Worm (Caenorhabditis elegans): ENCODE data around the gene F09E10.5.
A peak's percentile ranks its signal among the peaks of the same experiment; 100 is the strongest.

Gene F09E10.5

DNA sequence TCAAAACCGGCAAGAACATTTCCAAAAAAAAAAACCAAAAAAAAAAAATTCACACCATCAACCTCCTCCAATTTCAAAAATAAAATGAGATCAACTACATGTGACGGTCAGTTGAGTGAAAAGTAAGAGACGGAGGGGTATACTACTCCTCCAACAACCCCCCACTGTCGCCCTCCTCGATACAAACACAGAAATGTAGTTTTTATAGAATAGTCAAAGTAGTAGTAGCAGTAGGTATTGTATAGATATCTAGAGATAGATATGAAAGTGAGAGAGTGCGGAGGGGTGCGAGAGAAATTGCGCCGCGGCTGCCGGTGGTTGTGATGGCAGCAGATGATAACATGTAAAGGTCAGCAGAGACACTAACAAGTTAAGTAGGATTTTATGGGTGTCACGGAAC, 33.2 kb upstream of the F09E10.5 start:
- no peak for TF ChIP-seq mab-5 (tag; optimal IDR thresholded peaks at IDR 0.05)
- peak; percentile 51 for TF ChIP-seq nhr-129 (tag; optimal IDR thresholded peaks at IDR 0.05)
- no peak for TF ChIP-seq ztf-1 (GFP tag; conservative IDR thresholded peaks at IDR 0.05)
- peak; percentile 35 for TF ChIP-seq fos-1 (tag; optimal IDR thresholded peaks at IDR 0.05)
- TF ChIP-seq alr-1 (tag; optimal IDR thresholded peaks at IDR 0.05): no peak
- peak; percentile 57 for TF ChIP-seq crh-2 (tag; optimal IDR thresholded peaks at IDR 0.05)
- peak; percentile 7 for TF ChIP-seq lin-13 (GFP tag; optimal IDR thresholded peaks at IDR 0.05)
- TF ChIP-seq ama-1 (optimal IDR thresholded peaks at IDR 0.05): no peak
- no peak for TF ChIP-seq elt-1 (tag; optimal IDR thresholded peaks at IDR 0.05)
- TF ChIP-seq blmp-1 (tag; optimal IDR thresholded peaks at IDR 0.05; ENCODE audit: insufficient read depth): peak; percentile 30
- TF ChIP-seq ztf-11 (tag; optimal IDR thresholded peaks at IDR 0.05): no peak
- TF ChIP-seq R02D3.7 (tag; optimal IDR thresholded peaks at IDR 0.05): no peak
- TF ChIP-seq ceh-16 (tag; optimal IDR thresholded peaks at IDR 0.05): peak; percentile 48
- TF ChIP-seq lin-11 (tag; optimal IDR thresholded peaks at IDR 0.05): no peak
- TF ChIP-seq unc-62 (GFP tag; optimal IDR thresholded peaks at IDR 0.05): no peak
- TF ChIP-seq nhr-6 (tag; optimal IDR thresholded peaks at IDR 0.05): no peak
- peak; percentile 83 for TF ChIP-seq nhr-25 (tag; optimal IDR thresholded peaks at IDR 0.05)
- no peak for TF ChIP-seq skn-1 (tag; optimal IDR thresholded peaks at IDR 0.05)
- TF ChIP-seq sem-4 (tag; optimal IDR thresholded peaks at IDR 0.05): peak; percentile 31
- TF ChIP-seq sma-3 (GFP tag; optimal IDR thresholded peaks at IDR 0.05): peak; percentile 53
- TF ChIP-seq sma-9 (GFP tag; optimal IDR thresholded peaks at IDR 0.05): peak; percentile 69
- TF ChIP-seq sma-9 (tag; optimal IDR thresholded peaks at IDR 0.05): no peak
- TF ChIP-seq ztf-4 (tag; optimal IDR thresholded peaks at IDR 0.05): no peak
- TF ChIP-seq C34F6.9 (tag; optimal IDR thresholded peaks at IDR 0.05): peak; percentile 21
- peak; percentile 47 for TF ChIP-seq F13H6.1 (tag; optimal IDR thresholded peaks at IDR 0.05)
- no peak for TF ChIP-seq nhr-237 (tag; optimal IDR thresholded peaks at IDR 0.05)

DNA sequence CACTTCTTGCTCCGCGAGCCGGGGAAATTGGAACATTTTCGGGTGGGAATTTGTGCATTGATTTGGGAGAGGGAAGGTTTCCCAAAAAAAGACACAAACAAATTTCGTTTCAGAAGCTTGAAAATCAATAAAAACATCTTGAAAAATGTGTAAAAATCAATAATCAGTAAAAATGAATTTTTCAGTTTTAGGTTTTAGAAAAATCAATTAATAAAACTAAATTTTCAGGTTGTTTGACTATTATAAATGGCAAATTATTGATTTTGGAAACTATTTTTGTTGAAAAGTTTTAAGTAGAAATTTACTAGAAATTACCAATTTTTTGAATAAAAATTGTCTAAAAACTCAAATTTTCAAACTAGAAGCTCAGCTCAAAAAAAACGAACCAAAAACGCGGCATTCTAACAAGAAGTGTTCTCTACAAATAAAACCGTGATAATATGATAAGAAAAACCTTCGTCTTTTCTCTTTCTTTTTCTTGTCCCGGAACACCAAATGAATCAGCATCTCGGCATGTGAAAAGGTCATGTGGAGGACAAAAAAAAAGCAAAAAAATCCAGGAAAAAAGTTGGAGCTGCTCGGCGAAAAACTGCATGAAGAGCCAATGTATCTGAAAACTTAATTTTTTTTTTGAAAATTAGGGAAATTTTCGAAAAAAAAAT, 31.5 kb upstream of the F09E10.5 start:
- TF ChIP-seq sem-4 (tag; optimal IDR thresholded peaks at IDR 0.05) (no peak), nhr-23 (tag; optimal IDR thresholded peaks at IDR 0.05) (no peak), unc-39 (tag; optimal IDR thresholded peaks at IDR 0.05) (no peak), fos-1 (tag; optimal IDR thresholded peaks at IDR 0.05) (peak; percentile 67), lin-13 (GFP tag; optimal IDR thresholded peaks at IDR 0.05) (no peak), lin-11 (tag; optimal IDR thresholded peaks at IDR 0.05) (no peak)

DNA sequence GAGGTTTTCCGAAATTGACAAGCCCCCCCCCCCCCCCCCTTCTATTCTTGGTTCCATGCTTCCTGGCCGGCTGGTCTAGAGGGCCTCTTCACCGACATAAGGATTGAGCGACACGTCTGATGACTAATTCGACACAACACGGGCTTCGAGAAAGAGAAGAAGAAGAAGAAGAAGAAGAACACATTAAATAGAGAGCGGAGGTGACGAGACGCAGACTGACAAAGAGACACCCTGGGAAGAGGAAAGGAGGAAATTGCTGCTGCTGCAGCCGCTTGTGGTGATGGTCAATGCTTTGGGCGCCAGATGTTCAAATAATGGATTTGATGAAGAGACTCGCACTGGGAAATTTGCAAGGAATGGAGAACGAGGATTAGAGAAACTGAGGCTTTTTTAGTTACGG, 30.4 kb upstream of the F09E10.5 start:
- TF ChIP-seq F13H6.1 (tag; optimal IDR thresholded peaks at IDR 0.05) (peak; percentile 70), lsy-2 (tag; optimal IDR thresholded peaks at IDR 0.05) (peak; percentile 14 to 56), alr-1 (tag; optimal IDR thresholded peaks at IDR 0.05) (no peak), mab-5 (tag; optimal IDR thresholded peaks at IDR 0.05) (peak; percentile 22), unc-55 (GFP tag; optimal IDR thresholded peaks at IDR 0.05) (peak; percentile 66), snpc-4 (tag; optimal IDR thresholded peaks at IDR 0.05) (peak; percentile 41), egl-27 (tag; optimal IDR thresholded peaks at IDR 0.05) (peak; percentile 29), ama-1 (optimal IDR thresholded peaks at IDR 0.05) (no peak), nhr-129 (tag; optimal IDR thresholded peaks at IDR 0.05) (peak; percentile 55), C34F6.9 (tag; optimal IDR thresholded peaks at IDR 0.05) (peak; percentile 63), nhr-237 (tag; optimal IDR thresholded peaks at IDR 0.05) (no peak), blmp-1 (tag; optimal IDR thresholded peaks at IDR 0.05; ENCODE audit: insufficient read depth) (no peak), sem-4 (tag; optimal IDR thresholded peaks at IDR 0.05) (peak; percentile 68), crh-2 (tag; optimal IDR thresholded peaks at IDR 0.05) (peak; percentile 51), mdl-1 (tag; optimal IDR thresholded peaks at IDR 0.05) (peak in 1 of 2 experiments; percentile 31), sma-9 (GFP tag; optimal IDR thresholded peaks at IDR 0.05) (peak; percentile 75), sma-9 (tag; optimal IDR thresholded peaks at IDR 0.05) (no peak), ceh-16 (tag; optimal IDR thresholded peaks at IDR 0.05) (no peak), nhr-25 (tag; optimal IDR thresholded peaks at IDR 0.05) (peak; percentile 40), fos-1 (tag; optimal IDR thresholded peaks at IDR 0.05) (peak; percentile 77)

DNA sequence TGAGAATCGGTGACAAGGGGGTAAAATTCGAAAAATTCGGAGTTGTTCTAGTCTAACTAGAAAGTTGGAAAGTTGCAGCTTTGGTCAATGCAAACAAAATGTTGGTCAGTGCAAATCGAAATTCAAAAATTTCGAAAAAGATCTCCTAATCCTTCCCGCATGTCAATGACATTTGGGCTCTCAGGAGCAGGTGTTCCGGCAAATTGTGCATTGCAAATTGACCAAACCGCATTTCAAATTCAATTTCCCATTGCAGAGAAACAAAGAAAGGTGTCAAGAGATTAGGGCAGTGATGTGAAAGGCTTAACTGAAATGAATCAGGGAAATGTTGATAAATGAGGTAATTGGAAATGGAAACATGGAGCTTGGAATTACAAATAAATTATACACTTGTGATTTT, 29.1 kb upstream of the F09E10.5 start:
- TF ChIP-seq nhr-21 (tag; optimal IDR thresholded peaks at IDR 0.05): no peak
- no peak for TF ChIP-seq nhr-6 (tag; optimal IDR thresholded peaks at IDR 0.05)
- no peak for TF ChIP-seq nhr-25 (tag; optimal IDR thresholded peaks at IDR 0.05)
- TF ChIP-seq snpc-4 (tag; optimal IDR thresholded peaks at IDR 0.05): no peak
- TF ChIP-seq aly-2 (tag; optimal IDR thresholded peaks at IDR 0.05): no peak
- no peak for TF ChIP-seq lin-39 (tag; optimal IDR thresholded peaks at IDR 0.05)
- no peak for TF ChIP-seq mab-5 (tag; optimal IDR thresholded peaks at IDR 0.05)
- no peak for TF ChIP-seq unc-55 (GFP tag; optimal IDR thresholded peaks at IDR 0.05)
- no peak for TF ChIP-seq F13H6.1 (tag; optimal IDR thresholded peaks at IDR 0.05)
- no peak for TF ChIP-seq mdl-1 (tag; optimal IDR thresholded peaks at IDR 0.05)
- no peak for TF ChIP-seq mbf-1 (tag; optimal IDR thresholded peaks at IDR 0.05)
- TF ChIP-seq ceh-16 (tag; optimal IDR thresholded peaks at IDR 0.05): no peak
- TF ChIP-seq unc-39 (tag; optimal IDR thresholded peaks at IDR 0.05): no peak
- TF ChIP-seq unc-62 (GFP tag; optimal IDR thresholded peaks at IDR 0.05): no peak
